Fruit fly (Drosophila melanogaster) whole organism, embryonic: ENCODE data around the gene Pex16.
A peak's percentile ranks its signal among the peaks of the same experiment; 100 is the strongest.

Experiments
- ATbp ChIP-seq: fragments of 200-800 bp; sonication (Bioruptor generic); optimal IDR thresholded peaks from 2 replicates; lab custom pipeline; 2017; ENCODE audit warnings: missing biosample characterization, mild to moderate bottlenecking, missing genetic modification characterization, missing genetic modification reagents
- Ada2b ChIP-seq: fragments of 200-800 bp; sonication (Bioruptor generic); IDR thresholded peaks from 2 replicates; pipeline ENCODE4 v1.3.6; 2022; ENCODE audit warnings: missing biosample characterization, missing genetic modification characterization
- Atf-2 ChIP-seq: fragments of 200-800 bp; sonication (Bioruptor generic); optimal IDR thresholded peaks from 2 replicates; lab custom pipeline; 2016; ENCODE audit warnings: missing biosample characterization, missing genetic modification characterization
- Bteb2 ChIP-seq: fragments of 200-800 bp; sonication (Bioruptor generic); optimal IDR thresholded peaks from 2 replicates; lab custom pipeline; 2016; ENCODE audit warnings: missing biosample characterization, missing genetic modification characterization
- C15 ChIP-seq: fragments of 200-800 bp; sonication (Bioruptor generic); IDR thresholded peaks from 3 replicates; pipeline ENCODE4 v1.3.6; 2022; ENCODE audit warnings: missing biosample characterization, missing genetic modification characterization
- CG10274 ChIP-seq: fragments of 200-800 bp; sonication (Bioruptor generic); optimal IDR thresholded peaks from 3 replicates; lab custom pipeline; 2017; ENCODE audit warnings: missing biosample characterization, mild to moderate bottlenecking, missing genetic modification characterization
- CG11398 ChIP-seq: fragments of 200-800 bp; sonication (Bioruptor generic); optimal IDR thresholded peaks from 2 replicates; lab custom pipeline; 2016; ENCODE audit warnings: missing biosample characterization, missing genetic modification characterization
- CG15696 ChIP-seq: fragments of 200-800 bp; sonication (Bioruptor generic); optimal IDR thresholded peaks from 2 replicates; lab custom pipeline; 2019; ENCODE audit warnings: missing biosample characterization, mild to moderate bottlenecking, missing genetic modification characterization, moderate library complexity
- CG16815 ChIP-seq: fragments of 200-800 bp; sonication (Bioruptor generic); optimal IDR thresholded peaks from 3 replicates; lab custom pipeline; 2017; ENCODE audit warnings: missing biosample characterization, mild to moderate bottlenecking, missing genetic modification characterization
- CG18764 ChIP-seq: fragments of 200-800 bp; sonication (Bioruptor generic); optimal IDR thresholded peaks from 3 replicates; lab custom pipeline; 2016; ENCODE audit warnings: missing biosample characterization, missing genetic modification characterization
- CG31365 ChIP-seq: fragments of 200-800 bp; sonication (Bioruptor generic); optimal IDR thresholded peaks from 2 replicates; lab custom pipeline; 2018; ENCODE audit warnings: missing biosample characterization, mild to moderate bottlenecking, missing genetic modification characterization
- CG34224 ChIP-seq: fragments of 200-800 bp; sonication (Bioruptor generic); IDR thresholded peaks from 3 replicates; pipeline ENCODE4 v1.3.6; 2022; ENCODE audit warnings: missing biosample characterization, missing genetic modification characterization; ENCODE audit not compliant: partially characterized antibody
- CG34422 ChIP-seq: fragments of 200-800 bp; sonication (Bioruptor generic); IDR thresholded peaks from 3 replicates; pipeline ENCODE4 v1.3.6; 2022; ENCODE audit warnings: missing biosample characterization, missing genetic modification characterization
- CG4404 ChIP-seq: fragments of 200-800 bp; sonication (Bioruptor generic); IDR thresholded peaks from 2 replicates; pipeline ENCODE4 v1.3.6; 2022; ENCODE audit warnings: missing biosample characterization, missing genetic modification characterization
- CG4730 ChIP-seq: fragments of 200-800 bp; sonication (Bioruptor generic); IDR thresholded peaks from 2 replicates; pipeline ENCODE4 v1.3.6; 2022; ENCODE audit warnings: missing biosample characterization, missing genetic modification characterization
- CG4820 ChIP-seq: fragments of 200-800 bp; sonication (Bioruptor generic); optimal IDR thresholded peaks from 3 replicates; lab custom pipeline; 2016; ENCODE audit warnings: missing biosample characterization, missing genetic modification characterization
- CG8478 ChIP-seq: fragments of >200 bp; optimal IDR thresholded peaks from 2 replicates; lab custom pipeline; 2018
- CG9437 ChIP-seq: fragments of 200-800 bp; sonication (Bioruptor generic); optimal IDR thresholded peaks from 2 replicates; lab custom pipeline; 2018; ENCODE audit warnings: missing biosample characterization, mild to moderate bottlenecking, missing genetic modification characterization
- CHES-1-like ChIP-seq: fragments of 200-800 bp; sonication (Bioruptor generic); optimal IDR thresholded peaks from 2 replicates; lab custom pipeline; 2016; ENCODE audit warnings: missing biosample characterization, missing genetic modification characterization
- Camta ChIP-seq: fragments of 200-800 bp; sonication (Bioruptor generic); optimal IDR thresholded peaks from 2 replicates; lab custom pipeline; 2016; ENCODE audit warnings: missing biosample characterization, missing genetic modification characterization
- D19B ChIP-seq: fragments of 200-800 bp; sonication (Bioruptor generic); optimal IDR thresholded peaks from 2 replicates; lab custom pipeline; 2017; ENCODE audit warnings: missing biosample characterization, mild to moderate bottlenecking, missing genetic modification characterization
- Dbx ChIP-seq: fragments of 200-800 bp; sonication (Bioruptor generic); IDR thresholded peaks from 3 replicates; pipeline ENCODE4 v1.3.6; 2022; ENCODE audit warnings: missing biosample characterization, missing genetic modification characterization
- Deaf1 ChIP-seq: fragments of 200-800 bp; optimal IDR thresholded peaks from 3 replicates; lab custom pipeline; 2019; ENCODE audit warnings: missing biosample characterization, mild to moderate bottlenecking, missing genetic modification characterization, moderate library complexity
- Dip3 ChIP-seq: fragments of 200-800 bp; sonication (Bioruptor generic); optimal IDR thresholded peaks from 3 replicates; lab custom pipeline; 2016; ENCODE audit warnings: missing biosample characterization, missing genetic modification characterization
- Elba2 ChIP-seq: fragments of 200-800 bp; sonication (Bioruptor generic); optimal IDR thresholded peaks from 3 replicates; lab custom pipeline; 2016; ENCODE audit warnings: missing biosample characterization, missing genetic modification characterization
- HmgD ChIP-seq: fragments of 200-800 bp; sonication (Bioruptor generic); optimal IDR thresholded peaks from 3 replicates; lab custom pipeline; 2016; ENCODE audit warnings: missing biosample characterization, missing genetic modification characterization
- Hmr ChIP-seq: fragments of 200-800 bp; sonication (Bioruptor generic); optimal IDR thresholded peaks from 3 replicates; lab custom pipeline; 2017; ENCODE audit warnings: mild to moderate bottlenecking, missing biosample characterization, missing genetic modification reagents, missing genetic modification characterization
- MBD-R2 ChIP-seq: fragments of 200-800 bp; sonication (Bioruptor generic); IDR thresholded peaks from 2 replicates; pipeline ENCODE4 v1.3.6; 2022; ENCODE audit warnings: missing biosample characterization, missing genetic modification characterization
- Rx ChIP-seq: fragments of 200-800 bp; sonication (Bioruptor generic); IDR thresholded peaks from 2 replicates; pipeline ENCODE4 v1.3.6; 2022; ENCODE audit warnings: missing biosample characterization, missing genetic modification characterization
- Sox102F ChIP-seq: fragments of 200-800 bp; sonication (Bioruptor generic); optimal IDR thresholded peaks from 2 replicates; lab custom pipeline; 2018; ENCODE audit warnings: missing biosample characterization, mild to moderate bottlenecking, missing genetic modification characterization, moderate library complexity
- Spps ChIP-seq: fragments of 200-800 bp; sonication (Bioruptor generic); optimal IDR thresholded peaks from 2 replicates; lab custom pipeline; 2018; ENCODE audit warnings: missing biosample characterization, mild to moderate bottlenecking, missing genetic modification characterization
- Sry-δ ChIP-seq: fragments of 200-800 bp; sonication (Bioruptor generic); optimal IDR thresholded peaks from 2 replicates; lab custom pipeline; 2016; ENCODE audit warnings: missing biosample characterization, missing genetic modification characterization
- ac ChIP-seq: fragments of 200-800 bp; sonication (Bioruptor generic); optimal IDR thresholded peaks from 3 replicates; lab custom pipeline; 2017; ENCODE audit warnings: missing biosample characterization, mild to moderate bottlenecking, missing genetic modification characterization
- bowl ChIP-seq: fragments of 200-800 bp; sonication (Bioruptor generic); IDR thresholded peaks from 2 replicates; pipeline ENCODE4 v1.3.6; 2022; ENCODE audit warnings: missing biosample characterization, missing genetic modification characterization
- crol ChIP-seq: fragments of 200-800 bp; sonication (Bioruptor generic); IDR thresholded peaks from 2 replicates; pipeline ENCODE4 v1.3.6; 2022; ENCODE audit warnings: missing biosample characterization, missing genetic modification characterization
- cwo ChIP-seq: fragments of 200-800 bp; sonication (Bioruptor generic); optimal IDR thresholded peaks from 3 replicates; lab custom pipeline; 2017; ENCODE audit warnings: missing biosample characterization, missing genetic modification characterization, mild to moderate bottlenecking, moderate library complexity, missing genetic modification reagents
- ewg ChIP-seq: fragments of 200-800 bp; sonication (Bioruptor generic); optimal IDR thresholded peaks from 3 replicates; lab custom pipeline; 2017; ENCODE audit warnings: mild to moderate bottlenecking, missing biosample characterization, missing genetic modification reagents, missing genetic modification characterization
- fru ChIP-seq: fragments of >200 bp; optimal IDR thresholded peaks from 2 replicates; lab custom pipeline; 2017
- gfzf ChIP-seq: fragments of 200-800 bp; sonication (Bioruptor generic); optimal IDR thresholded peaks from 2 replicates; lab custom pipeline; 2016; ENCODE audit warnings: missing biosample characterization, mild to moderate bottlenecking, missing genetic modification characterization, moderate library complexity
- gsb ChIP-seq: fragments of 200-800 bp; sonication (Bioruptor generic); IDR thresholded peaks from 2 replicates; pipeline ENCODE4 v1.3.6; 2022; ENCODE audit warnings: missing biosample characterization, missing genetic modification characterization
- kni ChIP-seq: fragments of 200-800 bp; sonication (Bioruptor generic); optimal IDR thresholded peaks from 3 replicates; lab custom pipeline; 2017; ENCODE audit warnings: mild to moderate bottlenecking, missing biosample characterization, missing genetic modification reagents, missing genetic modification characterization
- lbe ChIP-seq: fragments of 200-800 bp; sonication (Bioruptor generic); optimal IDR thresholded peaks from 2 replicates; lab custom pipeline; 2016; ENCODE audit warnings: missing biosample characterization, mild to moderate bottlenecking, missing genetic modification characterization
- nerfin-2 ChIP-seq: fragments of 200-800 bp; sonication (Bioruptor generic); IDR thresholded peaks from 2 replicates; pipeline ENCODE4 v1.3.6; 2022; ENCODE audit warnings: missing biosample characterization, missing genetic modification characterization; ENCODE audit not compliant: partially characterized antibody
- pan ChIP-seq, 4 experiments: fragments of >200 bp in 3 of 4; fragments of 200-800 bp in 1 of 4; sonication (Bioruptor generic) in 1 of 4; optimal IDR thresholded peaks in 3 of 4; IDR thresholded peaks in 1 of 4; 2 replicates each; pipeline versions ENCODE4 v1.3.6 to Lab custom; 2017 to 2022; ENCODE audit warnings: missing biosample characterization in 2 of 4, missing genetic modification characterization in 2 of 4, mixed read lengths in 1 of 4
- prd ChIP-seq, 3 experiments: fragments of >200 bp in 2 of 3; fragments of 200-800 bp in 1 of 3; sonication (Bioruptor generic) in 1 of 3; optimal IDR thresholded peaks in 2 of 3; IDR thresholded peaks in 1 of 3; 2 replicates in 2 of 3; 3 replicates in 1 of 3; pipeline versions ENCODE4 v1.3.6 to Lab custom; 2017 to 2022; ENCODE audit warnings: missing biosample characterization in 1 of 3, missing genetic modification characterization in 1 of 3
- slbo ChIP-seq: fragments of 200-800 bp; sonication (Bioruptor generic); IDR thresholded peaks from 2 replicates; pipeline ENCODE4 v1.3.6; 2022; ENCODE audit warnings: missing biosample characterization, missing genetic modification characterization
- sr ChIP-seq: fragments of 200-800 bp; sonication (Bioruptor generic); IDR thresholded peaks from 3 replicates; pipeline ENCODE4 v1.3.6; 2022; ENCODE audit warnings: missing biosample characterization, missing genetic modification characterization
- stc ChIP-seq: fragments of 200-800 bp; sonication (Bioruptor generic); IDR thresholded peaks from 2 replicates; pipeline ENCODE4 v1.3.6; 2022; ENCODE audit warnings: missing biosample characterization, missing genetic modification characterization
- tna ChIP-seq: fragments of 200-800 bp; sonication (Bioruptor generic); IDR thresholded peaks from 2 replicates; pipeline ENCODE4 v1.3.6; 2022; ENCODE audit warnings: missing biosample characterization, missing genetic modification characterization; ENCODE audit not compliant: partially characterized antibody
- toy ChIP-seq: fragments of 200-800 bp; sonication (Bioruptor generic); IDR thresholded peaks from 2 replicates; pipeline ENCODE4 v1.3.6; 2022; ENCODE audit warnings: missing biosample characterization, missing genetic modification characterization

The Pex16 gene

DNA sequence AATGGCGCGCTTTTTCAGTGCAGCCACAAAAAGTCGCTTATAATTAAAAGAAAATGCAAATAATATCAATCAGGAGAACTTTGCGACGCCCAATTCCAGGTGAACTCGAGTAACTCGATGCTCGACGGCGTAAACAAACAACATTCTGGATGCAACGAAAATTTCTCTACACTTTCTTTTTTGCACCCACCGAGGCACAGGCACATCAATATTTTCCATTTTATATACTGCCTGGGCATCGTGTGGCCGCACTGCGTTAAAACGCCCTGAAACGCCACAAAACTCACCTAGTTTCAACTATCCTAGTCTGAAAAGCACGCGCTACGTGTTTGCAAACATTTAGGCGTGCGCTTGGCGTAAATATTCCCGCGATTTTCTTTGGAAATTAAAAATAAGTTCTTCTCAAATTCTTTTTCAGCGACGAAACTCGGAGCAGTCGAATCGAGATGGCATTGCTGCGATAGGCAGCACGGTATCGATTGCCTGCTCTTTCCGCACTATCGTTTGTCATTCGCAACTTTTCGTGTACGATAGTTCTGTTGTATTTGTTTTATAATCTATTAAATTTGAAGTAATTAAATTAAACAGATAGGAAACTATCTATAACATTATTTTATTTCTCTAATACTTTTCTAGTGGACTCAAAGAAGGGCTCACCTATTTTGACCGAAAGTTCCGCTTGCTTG, 7.8 kb upstream of the Pex16 start, which contains the start of gene Pcif1 (continued):
- TF ChIP-seq Dip3 (GFP tag; lab: Kevin White, UChicago) (no peak), D19B (GFP tag; lab: Kevin White, UChicago) (no peak), CG8478 (lab: Kevin White, UChicago) (no peak), CG4404 (GFP tag; lab: Robert Waterston, UW) (no peak), MBD-R2 (GFP tag; lab: Robert Waterston, UW) (peak; percentile 66), crol (GFP tag; lab: Robert Waterston, UW) (no peak), gsb (GFP tag; lab: Robert Waterston, UW) (no peak), CHES-1-like (GFP tag; lab: Kevin White, UChicago) (no peak), cwo (GFP tag; lab: Kevin White, UChicago) (no peak), CG31365 (no peak), Sox102F (no peak), Rx (GFP tag; lab: Robert Waterston, UW) (no peak), CG34224 (GFP tag; lab: Robert Waterston, UW) (peak; percentile 99), sr (no peak), bowl (no peak), CG4730 (no peak), CG4820 (no peak), fru (lab: Kevin White, UChicago) (no peak), prd (optimal IDR thresholded peaks at IDR 0.05; lab: Kevin White, UChicago) (no peak), prd (GFP tag; IDR thresholded peaks at IDR 0.05; lab: Robert Waterston, UW) (no peak), CG15696 (tag; lab: Kevin White, UChicago) (no peak), Ada2b (GFP tag; lab: Robert Waterston, UW) (no peak), CG16815 (GFP tag; lab: Kevin White, UChicago) (no peak), lbe (GFP tag; lab: Kevin White, UChicago) (peak; percentile 69), Dbx (GFP tag; lab: Robert Waterston, UW) (peak; percentile 76; the same call in 2 of the 3 replicates), Spps (tag; lab: Kevin White, UChicago) (no peak), ac (GFP tag; lab: Kevin White, UChicago) (no peak), Sry-δ (peak; percentile 95), tna (GFP tag; lab: Robert Waterston, UW) (peak; percentile 99), stc (GFP tag; lab: Robert Waterston, UW) (no peak), ewg (no peak), Camta (no peak), Atf-2 (no peak), kni (GFP tag; lab: Kevin White, UChicago) (no peak), CG34422 (GFP tag; lab: Robert Waterston, UW) (peak; percentile 56; the same call in 2 of the 3 replicates), pan (optimal IDR thresholded peaks at IDR 0.05; lab: Kevin White, UChicago) (no peak), pan (GFP tag; optimal IDR thresholded peaks at IDR 0.05 in 1 of 2, IDR thresholded peaks at IDR 0.05 in 1 of 2) (no peak), CG11398 (GFP tag; lab: Kevin White, UChicago) (no peak), toy (no peak), HmgD (peak; percentile 22), Elba2 (GFP tag; lab: Kevin White, UChicago) (no peak), gfzf (GFP tag; lab: Kevin White, UChicago) (peak; percentile 23), CG9437 (GFP tag; lab: Kevin White, UChicago) (no peak), ATbp (GFP tag; lab: Kevin White, UChicago) (no peak), nerfin-2 (GFP tag; lab: Robert Waterston, UW) (peak; percentile 98), Hmr (GFP tag; lab: Kevin White, UChicago) (no peak), CG10274 (GFP tag; lab: Kevin White, UChicago) (no peak), CG18764 (no peak), C15 (no peak), slbo (GFP tag; lab: Robert Waterston, UW) (peak; percentile 56), Deaf1 (tag; lab: Kevin White, UChicago) (no peak), Bteb2 (no peak)
